Worm (Caenorhabditis elegans) whole organism, L2 larva: ENCODE data around the gene unc-41.

ENCODE experiments used
- ZK546.5 ChIP-seq: sonication (generic microtip); optimal IDR thresholded peaks from 2 replicates; lab custom pipeline; 2017; ENCODE audit warnings: missing biosample characterization, missing genetic modification characterization
- alr-1 ChIP-seq: fragments of 150-350 bp; optimal IDR thresholded peaks from 2 replicates; lab custom pipeline; 2014; ENCODE audit warnings: missing biosample characterization, missing genetic modification characterization
- blmp-1 ChIP-seq: sonication (generic microtip); optimal IDR thresholded peaks from 2 replicates; lab custom pipeline; 2017; ENCODE audit warnings: missing genetic modification characterization, mild to moderate bottlenecking, missing compliant biosample characterization, antibody characterized with exemption, moderate library complexity; ENCODE audit not compliant: insufficient read depth
- elt-3 ChIP-seq: sonication (generic microtip); optimal IDR thresholded peaks from 2 replicates; lab custom pipeline; 2017; ENCODE audit warnings: missing biosample characterization, missing genetic modification characterization
- lin-13 ChIP-seq: fragments of 150-350 bp; optimal IDR thresholded peaks from 2 replicates; lab custom pipeline; 2014; ENCODE audit warnings: missing biosample characterization, missing genetic modification reagents, missing genetic modification characterization
- nhr-10 ChIP-seq: sonication (generic microtip); optimal IDR thresholded peaks from 2 replicates; lab custom pipeline; 2017; ENCODE audit warnings: missing biosample characterization, missing genetic modification characterization
- nhr-12 ChIP-seq: fragments of 150-350 bp; optimal IDR thresholded peaks from 2 replicates; lab custom pipeline; 2014; ENCODE audit warnings: missing biosample characterization, missing genetic modification characterization
- sma-3 ChIP-seq: sonication (generic microtip); optimal IDR thresholded peaks from 2 replicates; lab custom pipeline; 2016; ENCODE audit warnings: missing genetic modification reagents, missing genetic modification characterization, missing compliant biosample characterization
- snpc-4 ChIP-seq: fragments of 150-350 bp; optimal IDR thresholded peaks from 2 replicates; lab custom pipeline; 2014; ENCODE audit warnings: missing biosample characterization, missing genetic modification characterization
- unc-39 ChIP-seq: fragments of 150-350 bp; optimal IDR thresholded peaks from 2 replicates; lab custom pipeline; 2014; ENCODE audit warnings: missing biosample characterization, missing genetic modification characterization
- ztf-11 ChIP-seq: sonication (generic microtip); optimal IDR thresholded peaks from 2 replicates; lab custom pipeline; 2017; ENCODE audit warnings: missing biosample characterization, missing genetic modification characterization

DNA sequence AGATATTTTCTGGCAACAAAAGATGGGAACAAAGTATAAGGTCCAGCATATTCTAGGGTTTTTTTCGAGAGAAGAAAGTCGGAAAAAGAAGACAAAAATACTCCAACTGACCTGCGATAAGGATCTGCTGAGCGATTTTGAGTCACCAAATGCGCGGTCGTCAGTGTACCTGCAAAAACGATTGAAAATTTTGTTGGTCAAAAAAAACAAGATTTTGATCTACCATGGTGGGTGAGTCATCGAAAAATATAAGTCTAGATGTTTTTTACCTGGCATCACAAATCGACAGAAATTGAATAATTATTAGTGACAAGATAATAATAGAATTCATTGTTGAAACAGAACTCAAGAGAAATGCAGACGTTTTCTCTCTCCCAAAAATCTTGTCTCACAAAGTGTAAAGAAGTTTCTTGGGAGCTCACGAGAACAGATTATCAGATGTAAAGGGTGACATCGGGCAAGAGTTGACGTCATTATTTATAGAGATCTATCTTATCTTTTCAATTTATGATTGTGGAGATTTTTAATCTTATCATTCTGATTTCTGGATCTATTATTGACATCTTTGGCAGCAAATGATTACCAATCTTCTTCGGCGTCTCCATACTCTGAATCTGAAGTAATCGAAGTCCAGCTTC, 9.3 kb upstream of the unc-41 start:
- TF ChIP-seq blmp-1 (tag; lab: Kevin White, UChicago) (no peak), snpc-4 (tag; lab: Kevin White, UChicago) (no peak), ztf-11 (no peak), unc-39 (tag; lab: Kevin White, UChicago) (no peak), alr-1 (tag; lab: Kevin White, UChicago) (no peak), lin-13 (no peak), nhr-12 (tag; lab: Kevin White, UChicago) (no peak), ZK546.5 (tag; lab: Kevin White, UChicago) (no peak), sma-3 (no peak), elt-3 (tag; lab: Kevin White, UChicago) (no peak), nhr-10 (no peak)
